Worm (Caenorhabditis elegans) whole organism, L4 larva: ENCODE results near the gene drr-2.

Source experiments
- F26F4.8 ChIP-seq: fragments of 200-800 bp; sonication (Bioruptor generic); conservative IDR thresholded peaks from 2 replicates; pipeline ENCODE4 v1.3.6; 2022; ENCODE audit warnings: missing genetic modification characterization, missing compliant biosample characterization
- Y5F2A.4 ChIP-seq: fragments of 200-800 bp; sonication (Bioruptor generic); optimal IDR thresholded peaks from 2 replicates; lab custom pipeline; 2018; ENCODE audit warnings: mild to moderate bottlenecking, missing genetic modification characterization, missing compliant biosample characterization
- ceh-20 ChIP-seq: fragments of 200-800 bp; sonication (Bioruptor generic); IDR thresholded peaks from 2 replicates; pipeline ENCODE4 v1.3.6; 2022; ENCODE audit warnings: missing genetic modification reagents, missing genetic modification characterization, missing compliant biosample characterization
- ceh-28 ChIP-seq: fragments of 150-350 bp; optimal IDR thresholded peaks from 2 replicates; lab custom pipeline; 2014; ENCODE audit warnings: missing biosample characterization, missing genetic modification reagents, missing genetic modification characterization
- ces-1 ChIP-seq: fragments of 150-350 bp; sonication (generic microtip); optimal IDR thresholded peaks from 4 replicates; lab custom pipeline; 2014; ENCODE audit warnings: missing biosample characterization, missing genetic modification reagents, missing genetic modification characterization
- ctbp-1 ChIP-seq: fragments of 200-800 bp; sonication (Bioruptor generic); IDR thresholded peaks from 2 replicates; pipeline ENCODE4 v1.3.6; 2022; ENCODE audit warnings: missing genetic modification reagents, missing genetic modification characterization, missing compliant biosample characterization
- daf-16 ChIP-seq, 3 experiments: sonication (generic microtip); optimal IDR thresholded peaks; 2 replicates each; lab custom pipeline; 2016 to 2017; ENCODE audit warnings: missing genetic modification characterization in 3 of 3, missing genetic modification reagents in 3 of 3, mild to moderate bottlenecking in 2 of 3, missing compliant biosample characterization in 2 of 3, missing biosample characterization in 1 of 3, moderate library complexity in 1 of 3
- dmd-6 ChIP-seq: fragments of 200-800 bp; sonication (Bioruptor generic); IDR thresholded peaks from 2 replicates; pipeline ENCODE4 v1.3.6; 2022; ENCODE audit warnings: missing genetic modification reagents, missing genetic modification characterization, missing compliant biosample characterization
- dmd-8 ChIP-seq: fragments of 200-800 bp; sonication (Bioruptor generic); IDR thresholded peaks from 2 replicates; pipeline ENCODE4 v1.3.6; 2022; ENCODE audit warnings: missing genetic modification characterization, missing compliant biosample characterization
- dmd-9 ChIP-seq: fragments of 200-800 bp; sonication (Bioruptor generic); IDR thresholded peaks from 2 replicates; pipeline ENCODE4 v1.3.6; 2022; ENCODE audit warnings: missing genetic modification reagents, missing genetic modification characterization, missing compliant biosample characterization
- egl-27 ChIP-seq: sonication (generic microtip); optimal IDR thresholded peaks from 3 replicates; lab custom pipeline; 2017; ENCODE audit warnings: missing biosample characterization, missing genetic modification reagents, missing genetic modification characterization
- fkh-10 ChIP-seq: fragments of 150-350 bp; optimal IDR thresholded peaks from 2 replicates; lab custom pipeline; 2014; ENCODE audit warnings: missing biosample characterization, missing genetic modification reagents, missing genetic modification characterization
- hif-1 ChIP-seq, 2 experiments: sonication (generic microtip); optimal IDR thresholded peaks; 2 replicates each; lab custom pipeline; 2016 to 2017; ENCODE audit warnings: missing compliant biosample characterization in 2 of 2, missing genetic modification characterization in 2 of 2, missing genetic modification reagents in 2 of 2, missing genotype in 2 of 2, mild to moderate bottlenecking in 1 of 2
- hlh-11 ChIP-seq: fragments of 200-800 bp; sonication (Bioruptor generic); optimal IDR thresholded peaks from 2 replicates; lab custom pipeline; 2018; ENCODE audit warnings: mild to moderate bottlenecking, missing genetic modification characterization, missing compliant biosample characterization
- hlh-30 ChIP-seq: sonication (generic microtip); optimal IDR thresholded peaks from 2 replicates; lab custom pipeline; 2017; ENCODE audit warnings: antibody characterized with exemption, mild to moderate bottlenecking, missing genetic modification characterization, missing compliant biosample characterization; ENCODE audit not compliant: insufficient read depth
- lin-1 ChIP-seq: fragments of 200-800 bp; sonication (Bioruptor generic); IDR thresholded peaks from 2 replicates; pipeline ENCODE4 v1.3.6; 2022; ENCODE audit warnings: missing genetic modification reagents, missing genetic modification characterization, missing compliant biosample characterization
- lin-15B ChIP-seq: fragments of 150-350 bp; sonication (generic microtip); optimal IDR thresholded peaks from 3 replicates; lab custom pipeline; 2014; ENCODE audit warnings: missing biosample characterization, missing genetic modification characterization
- lsy-2 ChIP-seq, 2 experiments: fragments of 150-350 bp in 1 of 2; sonication (generic microtip) in 1 of 2; optimal IDR thresholded peaks; 2 replicates each; lab custom pipeline; 2014 to 2017; ENCODE audit warnings: missing biosample characterization in 2 of 2, missing genetic modification characterization in 2 of 2
- mdl-1 ChIP-seq, 2 experiments: fragments of 150-350 bp in 1 of 2; sonication (generic microtip) in 1 of 2; optimal IDR thresholded peaks; 2 replicates each; lab custom pipeline; 2014 to 2017; ENCODE audit warnings: missing biosample characterization in 2 of 2, missing genetic modification characterization in 2 of 2
- mep-1 ChIP-seq: fragments of 150-350 bp; sonication (generic microtip); optimal IDR thresholded peaks from 3 replicates; lab custom pipeline; 2014; ENCODE audit warnings: missing biosample characterization, missing genetic modification characterization
- nhr-10 ChIP-seq: fragments of 150-350 bp; optimal IDR thresholded peaks from 2 replicates; lab custom pipeline; 2014; ENCODE audit warnings: missing biosample characterization, missing genetic modification characterization
- nhr-102 ChIP-seq: sonication (generic microtip); optimal IDR thresholded peaks from 2 replicates; lab custom pipeline; 2016; ENCODE audit warnings: mild to moderate bottlenecking, missing genetic modification characterization, moderate library complexity, missing compliant biosample characterization
- nhr-28 ChIP-seq: fragments of 150-350 bp; optimal IDR thresholded peaks from 2 replicates; lab custom pipeline; 2014; ENCODE audit warnings: missing biosample characterization, missing genetic modification characterization
- nhr-48 ChIP-seq: sonication (generic microtip); optimal IDR thresholded peaks from 2 replicates; lab custom pipeline; 2016; ENCODE audit warnings: mild to moderate bottlenecking, missing genetic modification characterization, missing compliant biosample characterization
- pqm-1 ChIP-seq: sonication (generic microtip); optimal IDR thresholded peaks from 2 replicates; lab custom pipeline; 2017; ENCODE audit warnings: missing biosample characterization, missing genetic modification characterization
- set-16 ChIP-seq: fragments of 200-800 bp; sonication (Bioruptor generic); IDR thresholded peaks from 2 replicates; pipeline ENCODE4 v1.3.6; 2022; ENCODE audit warnings: missing genetic modification reagents, missing genetic modification characterization, missing compliant biosample characterization
- skn-1 ChIP-seq: fragments of 150-350 bp; optimal IDR thresholded peaks from 2 replicates; lab custom pipeline; 2014; ENCODE audit warnings: missing biosample characterization, missing genetic modification characterization
- snpc-1.2 ChIP-seq: fragments of 200-800 bp; sonication (Bioruptor generic); IDR thresholded peaks from 2 replicates; pipeline ENCODE4 v1.3.6; 2022; ENCODE audit warnings: missing genetic modification reagents, missing genetic modification characterization, missing compliant biosample characterization
- snpc-4 ChIP-seq: fragments of 150-350 bp; optimal IDR thresholded peaks from 2 replicates; lab custom pipeline; 2014; ENCODE audit warnings: missing biosample characterization, missing genetic modification characterization
- unc-62 ChIP-seq, 3 experiments: fragments of 150-350 bp in 1 of 3; sonication (generic microtip); optimal IDR thresholded peaks in 2 of 3; peaks in 1 of 3; 1 replicate in 1 of 3; 2 replicates in 2 of 3; lab custom pipeline; 2014 to 2017; ENCODE audit warnings: missing biosample characterization in 3 of 3, missing genetic modification characterization in 3 of 3, missing genetic modification reagents in 3 of 3, missing genotype in 1 of 3
- ztf-11 ChIP-seq: fragments of 150-350 bp; optimal IDR thresholded peaks from 2 replicates; lab custom pipeline; 2014; ENCODE audit warnings: missing biosample characterization, missing genetic modification characterization

Gene drr-2

ce11 chrIII:13637681-13638080, 5.7 kb downstream of the drr-2 start:
- no peak for TF ChIP-seq ztf-11 (tag; lab: Kevin White, UChicago)
- TF ChIP-seq fkh-10 (GFP tag; lab: Kevin White, UChicago) = peak; percentile 57
- no peak for TF ChIP-seq set-16 (GFP tag; lab: Robert Waterston, UW)
- TF ChIP-seq hlh-30 (tag; lab: Kevin White, UChicago) = peak; percentile 33
- peak in 1 of 2 experiments; percentile 7 for TF ChIP-seq lsy-2 (tag; optimal IDR thresholded peaks at IDR 0.05; lab: Kevin White, UChicago)
- TF ChIP-seq hlh-11 (tag; lab: Kevin White, UChicago) = no peak
- TF ChIP-seq ces-1 (GFP tag; lab: Kevin White, UChicago) = peak; percentile 64
- peak in 1 of 2 experiments; percentile 40 for TF ChIP-seq mdl-1 (tag; optimal IDR thresholded peaks at IDR 0.05; lab: Kevin White, UChicago)

ce11 chrIII:13635730-13636360, 7.5 kb downstream of the drr-2 start:
- TF ChIP-seq snpc-1.2 (GFP tag; lab: Robert Waterston, UW) (no peak), lsy-2 (tag; optimal IDR thresholded peaks at IDR 0.05; lab: Kevin White, UChicago) (peak in 1 of 2 experiments; percentile 16), ceh-20 (GFP tag; lab: Robert Waterston, UW) (0 out of 2 replicates have a peak, but pooled peaks have one; percentile 13), daf-16 (GFP tag; optimal IDR thresholded peaks at IDR 0.05; lab: Kevin White, UChicago) (peak in 1 of 2 experiments; percentile 72), daf-16 (tag; optimal IDR thresholded peaks at IDR 0.05; lab: Kevin White, UChicago) (no peak), unc-62 (GFP tag; optimal IDR thresholded peaks at IDR 0.05 in 1 of 2; lab: Kevin White, UChicago) (peak in 1 of 2 experiments; percentile 53), unc-62 (tag; optimal IDR thresholded peaks at IDR 0.05; lab: Kevin White, UChicago) (no peak), dmd-6 (GFP tag; lab: Robert Waterston, UW) (0 out of 2 replicates have a peak, but pooled peaks have one; percentile 5), skn-1 (tag; lab: Kevin White, UChicago) (no peak), ctbp-1 (0 out of 2 replicates have a peak, but pooled peaks have one; percentile 22), fkh-10 (GFP tag; lab: Kevin White, UChicago) (peak; percentile 35), set-16 (GFP tag; lab: Robert Waterston, UW) (0 out of 2 replicates have a peak, but pooled peaks have one; percentile 8), mep-1 (peak; percentile 38), lin-15B (tag; lab: Kevin White, UChicago) (no peak)

- TF ChIP-seq mdl-1 (tag; optimal IDR thresholded peaks at IDR 0.05; lab: Kevin White, UChicago) (peak in 1 of 2 experiments; percentile 28), snpc-4 (tag; lab: Kevin White, UChicago) (peak; percentile 1), ctbp-1 (no peak), nhr-102 (tag; lab: Kevin White, UChicago) (no peak), daf-16 (GFP tag; optimal IDR thresholded peaks at IDR 0.05; lab: Kevin White, UChicago) (peak in 1 of 2 experiments; percentile 81), daf-16 (tag; optimal IDR thresholded peaks at IDR 0.05; lab: Kevin White, UChicago) (no peak), nhr-48 (no peak), hif-1 (tag; optimal IDR thresholded peaks at IDR 0.05; lab: Kevin White, UChicago) (no peak)
- TF ChIP-seq, all 104 proteins: peak for 3
These were observed 8.1 kb downstream of the drr-2 start for ce11 chrIII:13635235-13635634.

ce11 chrIII:13633826-13634225, 9.5 kb downstream of the drr-2 start:
- no peak for TF ChIP-seq dmd-9 (GFP tag; lab: Robert Waterston, UW)
- TF ChIP-seq F26F4.8 = no peak
- no peak for TF ChIP-seq nhr-28 (tag; lab: Kevin White, UChicago)
- no peak for TF ChIP-seq pqm-1 (tag; lab: Kevin White, UChicago)
- no peak for TF ChIP-seq nhr-10 (tag; lab: Kevin White, UChicago)
- TF ChIP-seq Y5F2A.4 = no peak
- no peak for TF ChIP-seq egl-27 (tag; lab: Kevin White, UChicago)
- peak; percentile 41 for TF ChIP-seq fkh-10 (GFP tag; lab: Kevin White, UChicago)
- 0 out of 2 replicates have a peak, but pooled peaks have one; percentile 42 for TF ChIP-seq ctbp-1
- no peak for TF ChIP-seq lin-1
- TF ChIP-seq ceh-28 (tag; lab: Kevin White, UChicago) = no peak
- TF ChIP-seq dmd-8 (GFP tag; lab: Robert Waterston, UW) = no peak
